Fruit fly (Drosophila melanogaster) Kc167 (cell line): ENCODE results near the gene CG3961.

Experiments
- Myc ChIP-seq: fragments of >200 bp; optimal IDR thresholded peaks from 2 replicates; lab custom pipeline; 2017; ENCODE audit warnings: missing external identifiers
- Sin3A ChIP-seq: fragments of >200 bp; optimal IDR thresholded peaks from 2 replicates; lab custom pipeline; 2018; ENCODE audit warnings: missing external identifiers
- h ChIP-seq: fragments of >200 bp; optimal IDR thresholded peaks from 3 replicates; lab custom pipeline; 2018; ENCODE audit warnings: missing external identifiers
- insv ChIP-seq: fragments of >200 bp; optimal IDR thresholded peaks from 3 replicates; lab custom pipeline; 2018; ENCODE audit warnings: missing external identifiers
- psq ChIP-seq: fragments of >200 bp; optimal IDR thresholded peaks from 2 replicates; lab custom pipeline; 2017; ENCODE audit warnings: missing external identifiers
- ttk ChIP-seq: sonication (Bioruptor generic); optimal IDR thresholded peaks from 2 replicates; lab custom pipeline; 2017; ENCODE audit warnings: missing external identifiers

CG3961 gene

dm6 chr3L:18867521-18867920 is 22.8 kb downstream of the CG3961 start, which contains the start of gene Dysb:
Gene Dysb, plus strand, starts transcription at chr3L:18867771.
- TF ChIP-seq h (lab: Kevin White, UChicago) (no peak), ttk (lab: Kevin White, UChicago) (no peak), Myc (lab: Kevin White, UChicago) (no peak), Sin3A (no peak), insv (lab: Kevin White, UChicago) (no peak), psq (lab: Kevin White, UChicago) (no peak)

- TF ChIP-seq insv (lab: Kevin White, UChicago) (no peak), Myc (lab: Kevin White, UChicago) (no peak), Sin3A (no peak), h (lab: Kevin White, UChicago) (no peak), psq (lab: Kevin White, UChicago) (no peak), ttk (lab: Kevin White, UChicago) (no peak)
These were observed 24.6 kb downstream of the CG3961 start, which contains the start of gene CG14074 for dm6 chr3L:18865447-18866367. Gene CG14074, plus strand, starts transcription at chr3L:18866225.

- TF ChIP-seq ttk (lab: Kevin White, UChicago) (no peak), Sin3A (no peak), h (lab: Kevin White, UChicago) (no peak), psq (lab: Kevin White, UChicago) (no peak), Myc (lab: Kevin White, UChicago) (no peak), insv (lab: Kevin White, UChicago) (no peak)
These were observed 27.0 kb downstream of the CG3961 start, which contains the start of gene CG6865 for dm6 chr3L:18863327-18863726. Gene CG6865, plus strand, starts transcription at chr3L:18863647.

- TF ChIP-seq insv (lab: Kevin White, UChicago): no peak
- TF ChIP-seq h (lab: Kevin White, UChicago): no peak
- TF ChIP-seq Sin3A: no peak
- no peak for TF ChIP-seq ttk (lab: Kevin White, UChicago)
- TF ChIP-seq Myc (lab: Kevin White, UChicago): no peak
- no peak for TF ChIP-seq psq (lab: Kevin White, UChicago)
These were observed 28.4 kb downstream of the CG3961 start for dm6 chr3L:18861893-18862292.

dm6 chr3L:18860467-18860866 is 29.8 kb downstream of the CG3961 start:
- TF ChIP-seq h (lab: Kevin White, UChicago): no peak
- no peak for TF ChIP-seq psq (lab: Kevin White, UChicago)
- TF ChIP-seq ttk (lab: Kevin White, UChicago): no peak

dm6 chr3L:18854412-18854811 is 35.9 kb downstream of the CG3961 start:
- TF ChIP-seq insv (lab: Kevin White, UChicago) (no peak), h (lab: Kevin White, UChicago) (no peak), Myc (lab: Kevin White, UChicago) (no peak), ttk (lab: Kevin White, UChicago) (no peak), psq (lab: Kevin White, UChicago) (no peak), Sin3A (no peak)

dm6 chr3L:18853439-18853838 is 36.8 kb downstream of the CG3961 start:
- TF ChIP-seq h (lab: Kevin White, UChicago) (no peak), psq (lab: Kevin White, UChicago) (no peak), insv (lab: Kevin White, UChicago) (no peak), ttk (lab: Kevin White, UChicago) (no peak), Myc (lab: Kevin White, UChicago) (no peak), Sin3A (no peak)

- no peak for TF ChIP-seq Myc (lab: Kevin White, UChicago)
- no peak for TF ChIP-seq insv (lab: Kevin White, UChicago)
- no peak for TF ChIP-seq h (lab: Kevin White, UChicago)
- TF ChIP-seq psq (lab: Kevin White, UChicago): no peak
- TF ChIP-seq Sin3A: no peak
- no peak for TF ChIP-seq ttk (lab: Kevin White, UChicago)
These were observed 38.1 kb downstream of the CG3961 start for dm6 chr3L:18852223-18852622.

dm6 chr3L:18848436-18848835 is 41.8 kb downstream of the CG3961 start:
- no peak for TF ChIP-seq insv (lab: Kevin White, UChicago)
- TF ChIP-seq Myc (lab: Kevin White, UChicago): no peak
- TF ChIP-seq ttk (lab: Kevin White, UChicago): no peak
- TF ChIP-seq Sin3A: no peak
- TF ChIP-seq h (lab: Kevin White, UChicago): peak; percentile 82
- no peak for TF ChIP-seq psq (lab: Kevin White, UChicago)

dm6 chr3L:18846272-18846741 is 44.0 kb downstream of the CG3961 start:
- TF ChIP-seq Sin3A: no peak
- no peak for TF ChIP-seq Myc (lab: Kevin White, UChicago)
- TF ChIP-seq insv (lab: Kevin White, UChicago): no peak
- TF ChIP-seq ttk (lab: Kevin White, UChicago): no peak
- no peak for TF ChIP-seq h (lab: Kevin White, UChicago)
- TF ChIP-seq psq (lab: Kevin White, UChicago): no peak

- TF ChIP-seq h (lab: Kevin White, UChicago): no peak
- TF ChIP-seq psq (lab: Kevin White, UChicago): no peak
- TF ChIP-seq insv (lab: Kevin White, UChicago): no peak
- no peak for TF ChIP-seq Sin3A
- no peak for TF ChIP-seq ttk (lab: Kevin White, UChicago)
- TF ChIP-seq Myc (lab: Kevin White, UChicago): no peak
These were observed 44.2 kb downstream of the CG3961 start, which contains the start of gene Indy for dm6 chr3L:18846233-18846271. Gene Indy, minus strand, starts transcription at chr3L:18846267.

dm6 chr3L:18845833-18846232 is 44.5 kb downstream of the CG3961 start:
- TF ChIP-seq Myc (lab: Kevin White, UChicago) (no peak), psq (lab: Kevin White, UChicago) (no peak), Sin3A (no peak), ttk (lab: Kevin White, UChicago) (no peak), h (lab: Kevin White, UChicago) (no peak), insv (lab: Kevin White, UChicago) (no peak)
